Worm (Caenorhabditis elegans) whole organism, late embryonic: ENCODE measurements around the gene jun-1.

Source experiments
- ama-1 ChIP-seq: fragments of 150-350 bp; optimal IDR thresholded peaks from 2 replicates; lab custom pipeline; 2014
- hlh-6 ChIP-seq: sonication (generic microtip); optimal IDR thresholded peaks from 2 replicates; lab custom pipeline; 2016; ENCODE audit warnings: missing genotype, missing genetic modification characterization, missing compliant biosample characterization
- pat-9 ChIP-seq: fragments of 200-800 bp; sonication (Bioruptor generic); optimal IDR thresholded peaks from 2 replicates; lab custom pipeline; 2018; ENCODE audit warnings: mild to moderate bottlenecking, missing genetic modification characterization, moderate library complexity, missing compliant biosample characterization
- pha-4 ChIP-seq: fragments of 150-350 bp; optimal IDR thresholded peaks from 2 replicates; lab custom pipeline; 2018; ENCODE audit warnings: missing biosample characterization, missing genetic modification reagents, missing genetic modification characterization
- unc-86 ChIP-seq: sonication (generic microtip); optimal IDR thresholded peaks from 2 replicates; lab custom pipeline; 2016; ENCODE audit warnings: missing genetic modification characterization, missing compliant biosample characterization

ce11 chrII:9114972-9115371 is 2.0 kb downstream of the jun-1 start:
- TF ChIP-seq pat-9 (tag; lab: Kevin White, UChicago) (no peak), ama-1 (lab: Kevin White, UChicago) (no peak), hlh-6 (no peak), pha-4 (no peak), unc-86 (tag; lab: Kevin White, UChicago) (no peak)
